Comparison of ENCODE assay signal across 5 fruit fly cellular contexts in genomic region chr3R:27556972-27557371, dm6.
A peak's percentile ranks its signal among the peaks of the same experiment; 100 is the strongest.
TF ChIP-seq lines count a peak whose summit lies in the region.

No protein-coding gene starts in this region.

- TF ChIP-seq CTCF in whole organism, embryonic (GFP tag; optimal IDR thresholded peaks at IDR 0.05; lab: Kevin White, UChicago): no peak

TF ChIP-seq in whole organism, adult, 20 proteins besides CTCF, POLR2A, EP300 and RAD21:
- TF ChIP-seq bab1 (GFP tag; optimal IDR thresholded peaks at IDR 0.05; lab: Kevin White, UChicago) (peak; percentile 9), CG14711 (tag; optimal IDR thresholded peaks at IDR 0.05; lab: Kevin White, UChicago) (peak; percentile 14), ovo (GFP tag; optimal IDR thresholded peaks at IDR 0.05; lab: Kevin White, UChicago) (no peak)

TF ChIP-seq in whole organism, embryonic, 481 proteins besides CTCF, POLR2A, EP300 and RAD21 (continues in another document):
- TF ChIP-seq cas (GFP tag; IDR thresholded peaks at IDR 0.05; lab: Robert Waterston, UW) (no peak), CG8765 (GFP tag; IDR thresholded peaks at IDR 0.05; lab: Robert Waterston, UW) (no peak), CG10979 (tag; optimal IDR thresholded peaks at IDR 0.05; lab: Kevin White, UChicago) (no peak), grn (GFP tag; optimal IDR thresholded peaks at IDR 0.05; lab: Kevin White, UChicago) (no peak), Sin3A (optimal IDR thresholded peaks at IDR 0.05; lab: Kevin White, UChicago) (no peak), C15 (GFP tag; IDR thresholded peaks at IDR 0.05; lab: Robert Waterston, UW) (no peak), sc (optimal IDR thresholded peaks at IDR 0.05; lab: Kevin White, UChicago) (no peak), sc (GFP tag; optimal IDR thresholded peaks at IDR 0.05; lab: Kevin White, UChicago) (no peak), Dfd (GFP tag; optimal IDR thresholded peaks at IDR 0.05; lab: Kevin White, UChicago) (no peak), BtbVII (GFP tag; optimal IDR thresholded peaks at IDR 0.05; lab: Kevin White, UChicago) (no peak), CG9817 (tag; optimal IDR thresholded peaks at IDR 0.05; lab: Kevin White, UChicago) (peak; percentile 29), cwo (GFP tag; optimal IDR thresholded peaks at IDR 0.05; lab: Kevin White, UChicago) (peak; percentile 23), eyg (GFP tag; optimal IDR thresholded peaks at IDR 0.05; lab: Kevin White, UChicago) (no peak), kay (GFP tag; optimal IDR thresholded peaks at IDR 0.05; lab: Kevin White, UChicago) (no peak), Fer3 (tag; optimal IDR thresholded peaks at IDR 0.05; lab: Kevin White, UChicago) (peak; percentile 59), Oli (tag; optimal IDR thresholded peaks at IDR 0.05; lab: Kevin White, UChicago) (peak; percentile 11), NK7.1 (GFP tag; optimal IDR thresholded peaks at IDR 0.05; lab: Kevin White, UChicago) (no peak), hkb (optimal IDR thresholded peaks at IDR 0.05; lab: Kevin White, UChicago) (no peak), hkb (GFP tag; IDR thresholded peaks at IDR 0.05; lab: Robert Waterston, UW) (no peak), fru (optimal IDR thresholded peaks at IDR 0.05; lab: Kevin White, UChicago) (no peak), CG15269 (tag; optimal IDR thresholded peaks at IDR 0.05; lab: Kevin White, UChicago) (peak; percentile 52), nmo (GFP tag; optimal IDR thresholded peaks at IDR 0.05; lab: Kevin White, UChicago) (no peak), CG10147 (GFP tag; optimal IDR thresholded peaks at IDR 0.05; lab: Kevin White, UChicago) (peak; percentile 17), CG17829 (tag; optimal IDR thresholded peaks at IDR 0.05; lab: Kevin White, UChicago) (no peak)

TF ChIP-seq in whole organism, prepupa, 60 proteins besides CTCF, POLR2A, EP300 and RAD21 (continues in another document):
- TF ChIP-seq CG31627 (GFP tag; optimal IDR thresholded peaks at IDR 0.05; lab: Kevin White, UChicago): peak; percentile 57
- peak; percentile 52 for TF ChIP-seq esn (GFP tag; optimal IDR thresholded peaks at IDR 0.05; lab: Kevin White, UChicago)
- TF ChIP-seq CG11902 (GFP tag; optimal IDR thresholded peaks at IDR 0.05; lab: Kevin White, UChicago): peak; percentile 52
- TF ChIP-seq Smox (GFP tag; optimal IDR thresholded peaks at IDR 0.05; lab: Kevin White, UChicago): no peak
- TF ChIP-seq CG6854 (GFP tag; optimal IDR thresholded peaks at IDR 0.05; lab: Kevin White, UChicago): no peak
- TF ChIP-seq fd85E (GFP tag; optimal IDR thresholded peaks at IDR 0.05; lab: Kevin White, UChicago): no peak
- peak; percentile 87 for TF ChIP-seq Eip78C (GFP tag; lab: Kevin White, UChicago)
- peak; percentile 43 for TF ChIP-seq CG7368 (GFP tag; optimal IDR thresholded peaks at IDR 0.05; lab: Kevin White, UChicago)
- TF ChIP-seq CG1621 (tag; optimal IDR thresholded peaks at IDR 0.05; lab: Kevin White, UChicago): no peak
- TF ChIP-seq Hr38 (GFP tag; optimal IDR thresholded peaks at IDR 0.05; lab: Kevin White, UChicago): no peak
- peak in 1 of 2 experiments; percentile 45 for TF ChIP-seq salr (GFP tag; optimal IDR thresholded peaks at IDR 0.05; lab: Kevin White, UChicago)
- TF ChIP-seq CG6276 (GFP tag; optimal IDR thresholded peaks at IDR 0.05; lab: Kevin White, UChicago): peak; percentile 59
- peak; percentile 15 for TF ChIP-seq CG8632 (GFP tag; optimal IDR thresholded peaks at IDR 0.05; lab: Kevin White, UChicago)
- TF ChIP-seq CG9139 (GFP tag; optimal IDR thresholded peaks at IDR 0.05; lab: Kevin White, UChicago): no peak
- TF ChIP-seq spab (GFP tag; optimal IDR thresholded peaks at IDR 0.05; lab: Kevin White, UChicago): no peak
- TF ChIP-seq acj6 (GFP tag; optimal IDR thresholded peaks at IDR 0.05; lab: Kevin White, UChicago): peak; percentile 66
- peak; percentile 44 for TF ChIP-seq net (GFP tag; optimal IDR thresholded peaks at IDR 0.05; lab: Kevin White, UChicago)
- TF ChIP-seq topi (GFP tag; optimal IDR thresholded peaks at IDR 0.05; lab: Kevin White, UChicago): peak; percentile 52
- peak; percentile 42 for TF ChIP-seq CG10669 (GFP tag; optimal IDR thresholded peaks at IDR 0.05; lab: Kevin White, UChicago)
- peak; percentile 64 for TF ChIP-seq achi (GFP tag; optimal IDR thresholded peaks at IDR 0.05; lab: Kevin White, UChicago)
- peak; percentile 44 for TF ChIP-seq Sox102F (GFP tag; optimal IDR thresholded peaks at IDR 0.05; lab: Kevin White, UChicago)
- TF ChIP-seq Hr4 (GFP tag; optimal IDR thresholded peaks at IDR 0.05; lab: Kevin White, UChicago): peak; percentile 77
- TF ChIP-seq CG32006 (GFP tag; optimal IDR thresholded peaks at IDR 0.05; lab: Kevin White, UChicago): peak; percentile 72
- no peak for TF ChIP-seq svp (GFP tag; lab: Kevin White, UChicago)

TF ChIP-seq in whole organism, pupa, 21 proteins besides CTCF, POLR2A, EP300 and RAD21:
- TF ChIP-seq CG4496 (GFP tag; IDR thresholded peaks at IDR 0.05; lab: Robert Waterston, UW): peak; percentile 86
- TF ChIP-seq EcR (GFP tag; optimal IDR thresholded peaks at IDR 0.05; lab: Kevin White, UChicago): no peak
- TF ChIP-seq CG8159 (tag; optimal IDR thresholded peaks at IDR 0.05; lab: Kevin White, UChicago): peak; percentile 44
- peak; percentile 88 for TF ChIP-seq fd96Ca (GFP tag; IDR thresholded peaks at IDR 0.05; lab: Robert Waterston, UW)
- no peak for TF ChIP-seq gl (tag; optimal IDR thresholded peaks at IDR 0.05; lab: Kevin White, UChicago)
- peak; percentile 34 for TF ChIP-seq CG17806 (tag; optimal IDR thresholded peaks at IDR 0.05; lab: Kevin White, UChicago)
- peak; percentile 53 for TF ChIP-seq rn (GFP tag; IDR thresholded peaks at IDR 0.05; lab: Robert Waterston, UW)
- TF ChIP-seq Ets98B (GFP tag; IDR thresholded peaks at IDR 0.05; lab: Robert Waterston, UW): peak; percentile 84
- TF ChIP-seq Pif1B (GFP tag; optimal IDR thresholded peaks at IDR 0.05; lab: Kevin White, UChicago): peak; percentile 36
- TF ChIP-seq CG13204 (GFP tag; optimal IDR thresholded peaks at IDR 0.05; lab: Kevin White, UChicago): no peak
- peak; percentile 10 for TF ChIP-seq Snoo (tag; optimal IDR thresholded peaks at IDR 0.05; lab: Kevin White, UChicago)
- peak; percentile 84 for TF ChIP-seq CG32121 (GFP tag; IDR thresholded peaks at IDR 0.05; lab: Robert Waterston, UW)
- peak; percentile 25 for TF ChIP-seq CG15710 (tag; optimal IDR thresholded peaks at IDR 0.05; lab: Kevin White, UChicago)
- TF ChIP-seq CG12605 (GFP tag; IDR thresholded peaks at IDR 0.05; lab: Robert Waterston, UW): peak; percentile 74
- peak; percentile 59 for TF ChIP-seq CG8301 (tag; optimal IDR thresholded peaks at IDR 0.05; lab: Kevin White, UChicago)
- TF ChIP-seq Pif1A (GFP tag; optimal IDR thresholded peaks at IDR 0.05; lab: Kevin White, UChicago): peak; percentile 54
- peak; percentile 54; the same call in 1 of the 2 replicates for TF ChIP-seq CG10348 (GFP tag; IDR thresholded peaks at IDR 0.05; lab: Robert Waterston, UW)
- TF ChIP-seq CG14655 (GFP tag; optimal IDR thresholded peaks at IDR 0.05; lab: Kevin White, UChicago): no peak
TF ChIP-seq in whole organism, pupa: peak in this region for 14.

TF ChIP-seq in whole organism, wandering third instar larva, 38 proteins besides CTCF, POLR2A, EP300 and RAD21:
- TF ChIP-seq psq (GFP tag; optimal IDR thresholded peaks at IDR 0.05; lab: Kevin White, UChicago): peak; percentile 49
- TF ChIP-seq dsf (GFP tag; optimal IDR thresholded peaks at IDR 0.05; lab: Kevin White, UChicago; ENCODE audit: borderline replicate concordance): no peak
- TF ChIP-seq Hr78 (GFP tag; optimal IDR thresholded peaks at IDR 0.05; lab: Kevin White, UChicago): no peak
- no peak for TF ChIP-seq Mio (GFP tag; optimal IDR thresholded peaks at IDR 0.05; lab: Kevin White, UChicago)
- TF ChIP-seq sage (GFP tag; optimal IDR thresholded peaks at IDR 0.05; lab: Kevin White, UChicago): no peak
- peak; percentile 13 for TF ChIP-seq woc (GFP tag; optimal IDR thresholded peaks at IDR 0.05; lab: Kevin White, UChicago)
- no peak for TF ChIP-seq tai (GFP tag; optimal IDR thresholded peaks at IDR 0.05; lab: Kevin White, UChicago)
- TF ChIP-seq dmrt93B (GFP tag; optimal IDR thresholded peaks at IDR 0.05; lab: Kevin White, UChicago): peak; percentile 41
- TF ChIP-seq br (GFP tag; optimal IDR thresholded peaks at IDR 0.05; lab: Kevin White, UChicago): peak; percentile 61
- TF ChIP-seq sv (GFP tag; optimal IDR thresholded peaks at IDR 0.05; lab: Kevin White, UChicago): peak; percentile 23
- peak; percentile 61 for TF ChIP-seq fru (GFP tag; optimal IDR thresholded peaks at IDR 0.05; lab: Kevin White, UChicago)
- peak in 1 of 2 experiments; percentile 62 for TF ChIP-seq foxo (GFP tag; optimal IDR thresholded peaks at IDR 0.05; lab: Kevin White, UChicago)
- no peak for TF ChIP-seq N (GFP tag; optimal IDR thresholded peaks at IDR 0.05; lab: Kevin White, UChicago)
- TF ChIP-seq Hnf4 (GFP tag; optimal IDR thresholded peaks at IDR 0.05; lab: Kevin White, UChicago): no peak
- no peak for TF ChIP-seq Dif (GFP tag; optimal IDR thresholded peaks at IDR 0.05; lab: Kevin White, UChicago; ENCODE audit: partially characterized antibody)
- peak; percentile 66 for TF ChIP-seq HLH106 (tag; optimal IDR thresholded peaks at IDR 0.05; lab: Kevin White, UChicago)
- TF ChIP-seq CG32264 (GFP tag; optimal IDR thresholded peaks at IDR 0.05; lab: Kevin White, UChicago): no peak
- no peak for TF ChIP-seq Dfd (GFP tag; optimal IDR thresholded peaks at IDR 0.05; lab: Kevin White, UChicago)
- no peak for TF ChIP-seq dl (GFP tag; optimal IDR thresholded peaks at IDR 0.05; lab: Kevin White, UChicago; ENCODE audit: insufficient read depth in 1 of 2, partially characterized antibody in 2 of 2)
- TF ChIP-seq CG9705 (GFP tag; optimal IDR thresholded peaks at IDR 0.05; lab: Kevin White, UChicago): peak; percentile 22
- peak; percentile 74 for TF ChIP-seq h (GFP tag; optimal IDR thresholded peaks at IDR 0.05; lab: Kevin White, UChicago)
- TF ChIP-seq ey (GFP tag; optimal IDR thresholded peaks at IDR 0.05; lab: Kevin White, UChicago): peak; percentile 63
- peak; percentile 12 for TF ChIP-seq OdsH (GFP tag; optimal IDR thresholded peaks at IDR 0.05; lab: Kevin White, UChicago)
- TF ChIP-seq Myc (optimal IDR thresholded peaks at IDR 0.05; lab: Kevin White, UChicago): no peak
- TF ChIP-seq Vsx2 (GFP tag; optimal IDR thresholded peaks at IDR 0.05; lab: Kevin White, UChicago; ENCODE audit: partially characterized antibody): no peak
- TF ChIP-seq CrebA (GFP tag; optimal IDR thresholded peaks at IDR 0.05; lab: Kevin White, UChicago; ENCODE audit: borderline replicate concordance): no peak
- no peak for TF ChIP-seq Hr83 (GFP tag; optimal IDR thresholded peaks at IDR 0.05; lab: Kevin White, UChicago; ENCODE audit: poor library complexity, severe bottlenecking)
- no peak for TF ChIP-seq usp (GFP tag; optimal IDR thresholded peaks at IDR 0.05; lab: Kevin White, UChicago)
- peak; percentile 24 for TF ChIP-seq Sp1 (GFP tag; optimal IDR thresholded peaks at IDR 0.05; lab: Kevin White, UChicago)
- TF ChIP-seq Abd-B (GFP tag; optimal IDR thresholded peaks at IDR 0.05; lab: Kevin White, UChicago): no peak
- peak; percentile 35 for TF ChIP-seq rgr (GFP tag; optimal IDR thresholded peaks at IDR 0.05; lab: Kevin White, UChicago)
- no peak for TF ChIP-seq jim (GFP tag; optimal IDR thresholded peaks at IDR 0.05; lab: Kevin White, UChicago)
